Worm (Caenorhabditis elegans): Measurements from ENCODE around the gene T10D4.15.

Gene T10D4.15

ce11 chrII:3196966-3197365 is 51.0 kb downstream of the T10D4.15 start, which contains the start of gene gcy-15:
Gene gcy-15 (minus strand): TSS chrII:3197066.
- no peak for TF ChIP-seq C34B4.2 (tag; optimal IDR thresholded peaks at IDR 0.05)
- no peak for TF ChIP-seq unc-62 (GFP tag; optimal IDR thresholded peaks at IDR 0.05)
- no peak for TF ChIP-seq snu-23 (GFP tag; optimal IDR thresholded peaks at IDR 0.05)
- no peak for TF ChIP-seq blmp-1 (tag; optimal IDR thresholded peaks at IDR 0.05)
- TF ChIP-seq nhr-47 (tag; optimal IDR thresholded peaks at IDR 0.05), result no peak
- TF ChIP-seq nhr-85 (tag), result no peak
- TF ChIP-seq ets-5 (GFP tag; IDR thresholded peaks at IDR 0.05), result no peak
- no peak for TF ChIP-seq fos-1 (tag; optimal IDR thresholded peaks at IDR 0.05)
- TF ChIP-seq aly-2 (tag; optimal IDR thresholded peaks at IDR 0.05), result no peak
- TF ChIP-seq alr-1 (tag; optimal IDR thresholded peaks at IDR 0.05; ENCODE audit: borderline replicate concordance), result no peak
- no peak for TF ChIP-seq nhr-19 (GFP tag; conservative IDR thresholded peaks at IDR 0.05)
- no peak for TF ChIP-seq unc-130 (tag; optimal IDR thresholded peaks at IDR 0.05)
- TF ChIP-seq ztf-11 (tag; optimal IDR thresholded peaks at IDR 0.05), result no peak
- no peak for TF ChIP-seq nhr-28 (tag; optimal IDR thresholded peaks at IDR 0.05)
- TF ChIP-seq mef-2 (tag; optimal IDR thresholded peaks at IDR 0.05), result no peak
- TF ChIP-seq Y116A8C.19 (tag; optimal IDR thresholded peaks at IDR 0.05; ENCODE audit: borderline replicate concordance), result no peak
- no peak for TF ChIP-seq pax-3 (tag; optimal IDR thresholded peaks at IDR 0.05)
- no peak for TF ChIP-seq sox-4 (tag; optimal IDR thresholded peaks at IDR 0.05)
- TF ChIP-seq F16B12.6 (tag; optimal IDR thresholded peaks at IDR 0.05), result no peak
- no peak for TF ChIP-seq nhr-20 (tag; optimal IDR thresholded peaks at IDR 0.05)

All from whole organism, L1 larva.